Worm (Caenorhabditis elegans): ENCODE measurements around the gene C17G10.10.

DNA sequence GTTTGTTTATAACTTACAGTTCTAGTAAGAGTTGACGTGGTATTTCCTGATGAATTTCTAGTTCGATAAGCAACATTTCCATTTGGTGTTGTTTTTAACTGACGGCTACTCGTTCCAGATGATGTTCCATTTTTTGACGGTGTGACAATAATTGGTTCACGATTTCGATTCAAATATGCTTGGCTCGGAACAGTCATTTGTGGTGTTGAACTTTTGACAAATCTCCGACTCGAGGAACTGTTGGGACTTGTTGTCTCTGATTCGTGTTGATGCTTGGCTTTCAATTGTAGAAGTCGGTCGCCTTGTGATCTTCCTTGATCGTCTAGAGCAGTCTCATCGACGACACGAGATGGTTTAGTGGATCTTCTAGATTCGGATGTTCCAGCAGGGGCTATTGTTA, 7.6 kb downstream of the C17G10.10 start:
- TF ChIP-seq ama-1 (optimal IDR thresholded peaks at IDR 0.05) (no peak), ref-2 (tag; optimal IDR thresholded peaks at IDR 0.05) (no peak), K09A11.1 (tag; optimal IDR thresholded peaks at IDR 0.05; ENCODE audit: insufficient read depth) (no peak), unc-86 (tag; optimal IDR thresholded peaks at IDR 0.05) (no peak), mec-3 (tag; optimal IDR thresholded peaks at IDR 0.05; ENCODE audit: borderline replicate concordance) (no peak), nhr-11 (tag; optimal IDR thresholded peaks at IDR 0.05) (no peak), pha-4 (tag; optimal IDR thresholded peaks at IDR 0.05) (no peak), npax-4 (tag; optimal IDR thresholded peaks at IDR 0.05) (no peak), rnt-1 (tag; optimal IDR thresholded peaks at IDR 0.05) (no peak), odd-2 (tag; optimal IDR thresholded peaks at IDR 0.05) (no peak), pax-1 (tag; optimal IDR thresholded peaks at IDR 0.05) (no peak), tbx-2 (tag; optimal IDR thresholded peaks at IDR 0.05) (no peak), ceh-48 (tag; optimal IDR thresholded peaks at IDR 0.05) (no peak), unc-55 (GFP tag; optimal IDR thresholded peaks at IDR 0.05) (no peak)
